Fruit fly (Drosophila melanogaster) whole organism, pupa: ENCODE measurements around the gene Cyp28d1.
A peak's percentile ranks its signal among the peaks of the same experiment; 100 is the strongest.

Source experiments
- CG10348 ChIP-seq: fragments of 200-800 bp; sonication (Bioruptor generic); IDR thresholded peaks from 2 replicates; pipeline ENCODE4 v1.3.6; 2022; ENCODE audit warnings: missing biosample characterization, missing genetic modification characterization
- CG12605 ChIP-seq: fragments of 200-800 bp; sonication (Bioruptor generic); IDR thresholded peaks from 2 replicates; pipeline ENCODE4 v1.3.6; 2022; ENCODE audit warnings: missing biosample characterization, missing genetic modification characterization
- CG13204 ChIP-seq: fragments of 200-800 bp; sonication (Bioruptor generic); optimal IDR thresholded peaks from 2 replicates; lab custom pipeline; 2018; ENCODE audit warnings: missing biosample characterization, mild to moderate bottlenecking, missing genetic modification characterization, moderate library complexity
- CG14655 ChIP-seq: fragments of 200-800 bp; sonication (Bioruptor generic); optimal IDR thresholded peaks from 3 replicates; lab custom pipeline; 2017; ENCODE audit warnings: mild to moderate bottlenecking, missing biosample characterization, missing genetic modification reagents, missing genetic modification characterization
- CG15710 ChIP-seq: fragments of 200-800 bp; sonication (Bioruptor generic); optimal IDR thresholded peaks from 2 replicates; lab custom pipeline; 2018; ENCODE audit warnings: missing biosample characterization, mild to moderate bottlenecking, missing genetic modification characterization, moderate library complexity
- CG17806 ChIP-seq: fragments of 200-800 bp; sonication (Bioruptor generic); optimal IDR thresholded peaks from 2 replicates; lab custom pipeline; 2018; ENCODE audit warnings: missing biosample characterization, mild to moderate bottlenecking, missing genetic modification characterization, moderate library complexity
- CG32121 ChIP-seq: fragments of 200-800 bp; sonication (Bioruptor generic); IDR thresholded peaks from 2 replicates; pipeline ENCODE4 v1.3.6; 2022; ENCODE audit warnings: missing biosample characterization, missing genetic modification characterization
- CG34367 ChIP-seq: fragments of 200-800 bp; sonication (Bioruptor generic); optimal IDR thresholded peaks from 2 replicates; lab custom pipeline; 2018; ENCODE audit warnings: missing biosample characterization, mild to moderate bottlenecking, missing genetic modification characterization
- CG4496 ChIP-seq: fragments of 200-800 bp; sonication (Bioruptor generic); IDR thresholded peaks from 3 replicates; pipeline ENCODE4 v1.3.6; 2022; ENCODE audit warnings: missing biosample characterization, missing genetic modification characterization
- CG8159 ChIP-seq: fragments of 200-800 bp; sonication (Bioruptor generic); optimal IDR thresholded peaks from 3 replicates; lab custom pipeline; 2018; ENCODE audit warnings: missing biosample characterization, mild to moderate bottlenecking, missing genetic modification characterization, moderate library complexity
- CG8301 ChIP-seq: fragments of 200-800 bp; sonication (Bioruptor generic); optimal IDR thresholded peaks from 2 replicates; lab custom pipeline; 2018; ENCODE audit warnings: missing biosample characterization, mild to moderate bottlenecking, missing genetic modification characterization
- CG9948 ChIP-seq: fragments of 200-800 bp; sonication (Bioruptor generic); optimal IDR thresholded peaks from 2 replicates; lab custom pipeline; 2018; ENCODE audit warnings: missing biosample characterization, mild to moderate bottlenecking, missing genetic modification characterization, moderate library complexity
- D1 ChIP-seq: fragments of 200-800 bp; sonication (Bioruptor generic); optimal IDR thresholded peaks from 2 replicates; lab custom pipeline; 2018; ENCODE audit warnings: missing biosample characterization, mild to moderate bottlenecking, missing genetic modification characterization, moderate library complexity
- EcR ChIP-seq: fragments of 200-800 bp; sonication (Bioruptor generic); optimal IDR thresholded peaks from 3 replicates; lab custom pipeline; 2019; ENCODE audit warnings: missing biosample characterization, missing genetic modification characterization, mild to moderate bottlenecking, moderate library complexity, missing genetic modification reagents
- Ets98B ChIP-seq: fragments of 200-800 bp; sonication (Bioruptor generic); IDR thresholded peaks from 2 replicates; pipeline ENCODE4 v1.3.6; 2022; ENCODE audit warnings: missing biosample characterization, missing genetic modification characterization
- Pif1A ChIP-seq: fragments of 200-800 bp; sonication (Bioruptor generic); optimal IDR thresholded peaks from 3 replicates; lab custom pipeline; 2016; ENCODE audit warnings: missing biosample characterization, missing genetic modification characterization
- Pif1B ChIP-seq: fragments of 200-800 bp; sonication (Bioruptor generic); optimal IDR thresholded peaks from 3 replicates; lab custom pipeline; 2016; ENCODE audit warnings: missing biosample characterization, missing genetic modification characterization
- Snoo ChIP-seq: fragments of 200-800 bp; sonication (Bioruptor generic); optimal IDR thresholded peaks from 3 replicates; lab custom pipeline; 2017; ENCODE audit warnings: missing biosample characterization, mild to moderate bottlenecking, missing genetic modification characterization, inconsistent platforms
- fd96Ca ChIP-seq: fragments of 200-800 bp; sonication (Bioruptor generic); IDR thresholded peaks from 3 replicates; pipeline ENCODE4 v1.3.6; 2022; ENCODE audit warnings: missing biosample characterization, missing genetic modification characterization
- gl ChIP-seq: fragments of 200-800 bp; sonication (Bioruptor generic); optimal IDR thresholded peaks from 2 replicates; lab custom pipeline; 2018; ENCODE audit warnings: missing biosample characterization, mild to moderate bottlenecking, missing genetic modification characterization
- rn ChIP-seq: fragments of 200-800 bp; sonication (Bioruptor generic); IDR thresholded peaks from 2 replicates; pipeline ENCODE4 v1.3.6; 2022; ENCODE audit warnings: missing biosample characterization, missing genetic modification characterization

The Cyp28d1 gene

DNA sequence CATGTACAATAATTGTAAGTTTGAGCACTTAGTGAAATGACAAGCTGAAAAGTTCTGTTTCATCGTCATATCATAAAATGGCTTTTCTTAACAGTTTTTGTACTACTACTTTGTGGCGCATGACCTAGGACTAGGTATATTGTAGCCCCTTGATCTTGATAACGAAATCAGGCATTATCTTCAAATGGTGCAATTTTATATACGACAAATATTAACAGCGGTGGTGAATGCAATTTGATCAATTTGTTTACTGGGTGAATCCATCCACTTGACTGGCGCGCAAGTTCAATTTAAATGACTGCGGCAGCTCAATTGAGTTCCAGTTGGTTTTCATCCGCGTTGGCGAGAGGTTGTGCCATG is at the start of gene Cyp28d1:
Cyp28d1 (plus strand) TSS at position 316 of the 360 bp plus-strand sequence.
- TF ChIP-seq CG4496 (GFP tag; lab: Robert Waterston, UW) (no peak), rn (GFP tag; lab: Robert Waterston, UW) (no peak), CG12605 (GFP tag; lab: Robert Waterston, UW) (no peak)

dm6 chr2L:5186543-5186942 is 23.7 kb upstream of the Cyp28d1 start:
- TF ChIP-seq CG32121 (GFP tag; lab: Robert Waterston, UW) = peak; percentile 68
- TF ChIP-seq Ets98B (GFP tag; lab: Robert Waterston, UW) = peak; percentile 30; the same call in 1 of the 2 replicates
- TF ChIP-seq EcR (GFP tag; lab: Kevin White, UChicago) = peak; percentile 94
- TF ChIP-seq rn (GFP tag; lab: Robert Waterston, UW) = no peak
- TF ChIP-seq CG17806 = no peak
- TF ChIP-seq Pif1B (GFP tag; lab: Kevin White, UChicago) = no peak

- no peak for TF ChIP-seq CG8159 (tag; lab: Kevin White, UChicago)
- TF ChIP-seq rn (GFP tag; lab: Robert Waterston, UW) = no peak
- TF ChIP-seq CG14655 (GFP tag; lab: Kevin White, UChicago) = no peak
- no peak for TF ChIP-seq CG13204 (GFP tag; lab: Kevin White, UChicago)
- no peak for TF ChIP-seq CG12605 (GFP tag; lab: Robert Waterston, UW)
- no peak for TF ChIP-seq CG32121 (GFP tag; lab: Robert Waterston, UW)
- TF ChIP-seq gl (tag; lab: Kevin White, UChicago) = no peak
- no peak for TF ChIP-seq CG34367 (tag; lab: Kevin White, UChicago)
- TF ChIP-seq CG8301 = no peak
- no peak for TF ChIP-seq CG4496 (GFP tag; lab: Robert Waterston, UW)
- TF ChIP-seq CG9948 (tag; lab: Kevin White, UChicago) = no peak
- no peak for TF ChIP-seq fd96Ca (GFP tag; lab: Robert Waterston, UW)
- no peak for TF ChIP-seq Ets98B (GFP tag; lab: Robert Waterston, UW)
- no peak for TF ChIP-seq CG10348 (GFP tag; lab: Robert Waterston, UW)
- TF ChIP-seq EcR (GFP tag; lab: Kevin White, UChicago) = no peak
- no peak for TF ChIP-seq Pif1A (GFP tag; lab: Kevin White, UChicago)
- TF ChIP-seq, all 21 proteins: peak for 0
Measured at dm6 chr2L:5195639-5196038, 14.6 kb upstream of the Cyp28d1 start.

DNA sequence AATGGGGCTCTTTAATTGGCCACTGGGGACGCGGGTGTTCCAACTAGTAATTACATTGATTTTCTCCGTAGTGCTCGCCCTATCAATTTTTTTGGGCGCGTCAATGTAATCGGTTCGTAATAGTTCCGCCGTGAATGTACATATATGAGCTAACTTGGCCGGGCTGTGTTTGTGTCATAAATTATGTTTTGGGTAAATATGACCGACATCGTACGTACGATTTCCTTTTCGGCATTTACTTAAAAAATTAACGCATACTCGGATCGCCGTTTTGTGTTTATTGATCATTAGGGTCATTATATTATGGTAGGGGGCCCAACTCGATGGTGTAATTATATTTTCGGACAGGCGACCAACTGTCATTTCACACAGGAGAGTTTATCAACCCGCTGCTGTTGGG is 13.6 kb upstream of the Cyp28d1 start:
- no peak for TF ChIP-seq CG15710 (tag; lab: Kevin White, UChicago)
- TF ChIP-seq CG32121 (GFP tag; lab: Robert Waterston, UW) = no peak
- no peak for TF ChIP-seq CG4496 (GFP tag; lab: Robert Waterston, UW)
- no peak for TF ChIP-seq CG34367 (tag; lab: Kevin White, UChicago)
- TF ChIP-seq D1 (tag; lab: Kevin White, UChicago) = no peak
- no peak for TF ChIP-seq Pif1A (GFP tag; lab: Kevin White, UChicago)
- TF ChIP-seq CG9948 (tag; lab: Kevin White, UChicago) = no peak
- no peak for TF ChIP-seq Snoo (tag; lab: Kevin White, UChicago)
- TF ChIP-seq fd96Ca (GFP tag; lab: Robert Waterston, UW) = no peak
- TF ChIP-seq CG8159 (tag; lab: Kevin White, UChicago) = no peak
- TF ChIP-seq gl (tag; lab: Kevin White, UChicago) = no peak
- TF ChIP-seq CG10348 (GFP tag; lab: Robert Waterston, UW) = no peak
- TF ChIP-seq rn (GFP tag; lab: Robert Waterston, UW) = no peak
- no peak for TF ChIP-seq EcR (GFP tag; lab: Kevin White, UChicago)
- no peak for TF ChIP-seq CG8301
- TF ChIP-seq CG17806 = no peak

dm6 chr2L:5197200-5197599 is 13.1 kb upstream of the Cyp28d1 start:
- no peak for TF ChIP-seq gl (tag; lab: Kevin White, UChicago)
- TF ChIP-seq CG12605 (GFP tag; lab: Robert Waterston, UW) = no peak
- TF ChIP-seq rn (GFP tag; lab: Robert Waterston, UW) = no peak
- TF ChIP-seq CG14655 (GFP tag; lab: Kevin White, UChicago) = no peak
- TF ChIP-seq CG32121 (GFP tag; lab: Robert Waterston, UW) = no peak
- TF ChIP-seq Ets98B (GFP tag; lab: Robert Waterston, UW) = no peak
- TF ChIP-seq CG8159 (tag; lab: Kevin White, UChicago) = no peak
- no peak for TF ChIP-seq CG17806

DNA sequence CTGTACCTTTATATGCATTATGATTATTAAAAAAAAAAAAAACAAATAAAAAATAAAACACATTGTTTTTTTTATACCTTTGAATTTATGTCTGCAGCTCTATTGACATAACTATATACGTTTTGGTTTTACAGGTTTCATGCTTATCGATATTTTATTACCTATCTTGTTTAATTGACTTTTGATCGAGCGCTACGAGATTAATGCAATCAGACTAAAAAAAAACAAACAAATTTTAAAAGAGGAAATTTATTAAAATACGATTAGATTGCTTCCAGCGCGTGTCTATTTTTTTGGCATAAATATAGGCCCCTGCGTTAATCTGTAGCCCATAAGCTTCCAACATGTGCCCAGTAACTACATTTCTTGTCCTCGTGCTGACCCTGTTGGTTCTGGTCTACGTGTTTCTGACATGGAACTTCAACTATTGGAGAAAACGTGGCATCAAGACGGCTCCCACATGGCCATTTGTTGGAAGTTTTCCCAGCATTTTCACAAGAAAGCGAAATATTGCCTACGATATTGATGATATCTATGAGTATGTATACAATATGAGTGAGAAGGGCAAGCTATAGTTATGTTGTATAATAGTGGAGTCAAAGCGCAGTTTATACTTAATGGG is 3.2 kb upstream of the Cyp28d1 start, which contains the start of gene Cyp28d2:
Cyp28d2 (plus strand) TSS at position 304 of the 622 bp plus-strand sequence.
- TF ChIP-seq gl (tag; lab: Kevin White, UChicago) (no peak), CG34367 (tag; lab: Kevin White, UChicago) (no peak), fd96Ca (GFP tag; lab: Robert Waterston, UW) (no peak), Ets98B (GFP tag; lab: Robert Waterston, UW) (no peak), Pif1B (GFP tag; lab: Kevin White, UChicago) (no peak), CG8301 (no peak), D1 (tag; lab: Kevin White, UChicago) (no peak), CG10348 (GFP tag; lab: Robert Waterston, UW) (no peak), CG32121 (GFP tag; lab: Robert Waterston, UW) (no peak)
